Worm (Caenorhabditis elegans): ENCODE results near the gene ncs-1.
A peak's percentile ranks its signal among the peaks of the same experiment; 100 is the strongest.

The ncs-1 gene

DNA sequence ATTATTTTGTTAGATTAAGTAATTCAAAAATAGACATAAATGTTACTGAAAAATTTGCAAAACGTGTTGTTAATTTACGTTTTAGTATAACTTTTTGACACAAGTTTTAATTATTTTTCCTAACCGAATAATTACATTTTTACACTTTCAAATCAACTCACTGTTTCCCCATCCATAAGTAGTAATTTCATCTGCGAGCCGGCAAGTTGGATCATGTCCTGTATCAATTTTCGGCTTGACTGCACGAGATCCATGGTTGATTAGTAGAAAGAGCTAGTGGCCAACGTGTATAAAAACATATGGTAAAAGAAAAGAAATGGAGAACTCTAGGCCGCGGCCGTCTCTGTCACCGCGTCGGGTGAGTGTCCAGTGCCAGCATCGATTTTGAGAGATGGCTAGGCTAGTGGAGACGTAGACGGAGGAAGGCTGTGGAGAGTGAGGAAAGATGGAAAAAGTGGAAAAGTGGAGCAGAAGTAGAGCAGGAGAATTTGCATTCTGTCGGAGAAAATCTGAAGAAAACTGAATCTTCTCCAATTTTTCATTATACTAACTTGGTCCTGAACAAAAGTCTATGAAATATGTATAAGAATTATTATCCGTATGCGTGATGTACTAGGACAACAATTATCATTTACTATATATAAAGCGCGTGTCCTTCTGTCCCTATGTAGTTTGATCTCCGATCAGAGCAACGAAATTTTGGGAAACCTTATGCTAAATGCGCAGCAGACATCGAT lies 11.6 kb upstream of the ncs-1 start, which contains the start of gene vps-45:
Gene vps-45 (minus strand): TSS at position 350 of the 737 bp plus-strand sequence.
- peak; percentile 37 for TF ChIP-seq ham-2 (GFP tag; optimal IDR thresholded peaks at IDR 0.05)
- peak; percentile 44 for TF ChIP-seq ces-1 (GFP tag; optimal IDR thresholded peaks at IDR 0.05)
- peak; percentile 32 for TF ChIP-seq lsy-2 (tag; optimal IDR thresholded peaks at IDR 0.05)
- peak; percentile 8 for TF ChIP-seq unc-120 (tag; optimal IDR thresholded peaks at IDR 0.05; ENCODE audit: poor library complexity, severe bottlenecking)
- TF ChIP-seq flh-1 (GFP tag; optimal IDR thresholded peaks at IDR 0.05), result no peak
- peak; percentile 16 for TF ChIP-seq mls-2 (tag; optimal IDR thresholded peaks at IDR 0.05)
- peak; percentile 26 for TF ChIP-seq lin-32 (GFP tag; optimal IDR thresholded peaks at IDR 0.05)
- no peak for TF ChIP-seq pha-4 (tag; optimal IDR thresholded peaks at IDR 0.05)

DNA sequence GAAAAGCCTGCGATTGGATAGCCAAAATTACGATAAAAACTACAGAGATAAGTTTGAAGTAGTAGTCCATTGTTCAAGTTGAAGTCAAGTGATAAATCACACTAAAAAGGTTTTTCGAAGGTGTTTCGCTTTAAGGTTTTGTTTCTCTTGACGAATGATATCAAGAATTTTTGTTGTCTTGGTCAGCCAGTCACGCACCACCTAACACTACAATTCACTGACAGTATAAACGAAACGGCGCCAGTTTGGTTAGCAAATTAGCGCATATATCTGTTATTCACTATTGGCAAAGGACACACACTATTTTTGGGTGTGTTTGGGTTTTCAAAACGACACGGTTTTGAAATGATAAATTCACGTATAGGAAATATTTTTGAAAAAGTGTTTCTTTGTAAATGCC lies 7.0 kb upstream of the ncs-1 start, which contains the start of gene C44C1.6:
Gene C44C1.6 (minus strand): TSS at position 199 of the 400 bp plus-strand sequence.
- TF ChIP-seq unc-39 (tag; optimal IDR thresholded peaks at IDR 0.05) (no peak), lin-13 (tag; optimal IDR thresholded peaks at IDR 0.05) (no peak), blmp-1 (tag; optimal IDR thresholded peaks at IDR 0.05) (no peak), nhr-76 (tag; optimal IDR thresholded peaks at IDR 0.05) (no peak), M03D4.4 (tag; optimal IDR thresholded peaks at IDR 0.05) (no peak), ceh-39 (tag; optimal IDR thresholded peaks at IDR 0.05) (no peak), ces-1 (GFP tag; optimal IDR thresholded peaks at IDR 0.05) (no peak), bed-3 (GFP tag; optimal IDR thresholded peaks at IDR 0.05) (no peak), lin-32 (GFP tag; optimal IDR thresholded peaks at IDR 0.05) (no peak), unc-120 (tag; optimal IDR thresholded peaks at IDR 0.05; ENCODE audit: poor library complexity, severe bottlenecking) (no peak), nhr-2 (tag; optimal IDR thresholded peaks at IDR 0.05) (no peak), ceh-43 (GFP tag; optimal IDR thresholded peaks at IDR 0.05) (no peak), mls-2 (tag; optimal IDR thresholded peaks at IDR 0.05) (no peak), ham-2 (GFP tag; optimal IDR thresholded peaks at IDR 0.05) (no peak), sptf-1 (tag; optimal IDR thresholded peaks at IDR 0.05) (no peak), elt-1 (tag; optimal IDR thresholded peaks at IDR 0.05; ENCODE audit: borderline replicate concordance, insufficient read depth) (no peak), flh-1 (GFP tag; optimal IDR thresholded peaks at IDR 0.05) (no peak)

DNA sequence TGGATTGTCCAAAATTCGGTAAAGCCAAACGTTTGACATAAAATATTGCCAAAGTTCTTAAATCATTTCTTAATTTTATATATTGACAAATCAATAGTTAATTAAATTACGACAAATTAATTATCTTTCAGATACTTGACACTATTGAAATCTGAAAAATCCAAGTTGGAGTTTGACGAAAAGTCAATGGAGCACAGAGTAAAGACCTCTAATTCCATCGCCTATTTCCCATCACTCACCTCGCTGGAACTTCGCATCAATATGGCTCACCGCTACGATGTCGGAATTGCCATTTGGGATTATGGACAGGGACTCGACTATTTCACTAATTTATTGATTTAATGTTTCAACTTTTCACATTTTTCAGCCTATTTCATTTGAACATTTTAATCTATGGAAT lies 2.9 kb downstream of the ncs-1 start:
- TF ChIP-seq nhr-28 (tag; optimal IDR thresholded peaks at IDR 0.05), result no peak
- no peak for TF ChIP-seq tbx-8 (GFP tag; optimal IDR thresholded peaks at IDR 0.05)
- TF ChIP-seq mep-1 (tag; optimal IDR thresholded peaks at IDR 0.05), result no peak

DNA sequence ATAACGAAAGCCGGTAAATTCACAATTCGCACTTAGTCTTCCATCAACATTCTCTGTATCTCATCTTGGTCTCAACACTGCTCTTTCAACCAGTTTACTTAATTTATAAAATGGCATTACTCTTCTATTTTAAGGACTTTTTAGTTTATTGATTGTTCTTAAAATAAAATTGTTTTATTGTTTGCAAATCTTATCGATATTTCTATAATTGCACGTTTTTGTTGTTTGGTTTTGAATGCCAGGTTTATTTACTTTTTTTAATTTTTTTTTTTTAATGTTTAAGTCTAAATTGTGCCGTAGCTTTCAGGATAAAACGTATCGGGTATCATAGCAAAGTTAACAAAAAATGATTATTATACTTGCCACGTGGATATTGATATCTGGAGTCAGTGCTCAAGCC lies 5.5 kb downstream of the ncs-1 start, which contains the start of gene chil-10:
Gene chil-10 (plus strand): TSS at position 301 of the 400 bp plus-strand sequence.
- TF ChIP-seq ceh-43 (GFP tag; optimal IDR thresholded peaks at IDR 0.05) (no peak), nhr-76 (tag; optimal IDR thresholded peaks at IDR 0.05) (no peak), blmp-1 (tag; optimal IDR thresholded peaks at IDR 0.05) (no peak), drap-1 (GFP tag; optimal IDR thresholded peaks at IDR 0.05) (no peak), nhr-28 (tag; optimal IDR thresholded peaks at IDR 0.05) (no peak)

DNA sequence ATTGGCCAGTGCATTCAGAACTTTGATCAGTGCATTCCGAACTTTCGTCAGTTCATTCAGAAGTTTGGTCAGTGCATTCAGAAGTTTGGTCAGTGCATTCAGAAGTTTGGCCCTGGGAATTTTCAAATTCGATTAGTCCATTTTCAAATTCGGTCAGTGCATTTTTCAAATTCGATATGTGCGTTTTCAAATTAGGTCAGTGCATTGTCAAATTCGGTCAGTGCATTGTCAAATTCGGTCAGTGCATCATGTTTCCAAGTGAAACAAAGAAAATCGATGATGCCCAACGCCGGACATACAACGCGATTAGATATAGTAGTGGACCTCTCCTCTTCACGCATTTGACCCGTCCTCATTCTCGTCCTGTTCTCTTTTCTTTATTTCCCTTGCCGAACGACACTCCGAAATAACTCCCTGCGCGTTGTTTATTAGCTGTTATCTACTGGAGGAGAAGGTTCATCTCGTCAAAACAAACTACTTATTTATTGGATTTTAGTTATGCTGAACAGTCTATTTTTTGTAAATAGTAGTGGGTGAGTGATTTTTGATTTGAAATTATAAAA lies 8.5 kb downstream of the ncs-1 start, which contains the start of gene apm-3:
Gene apm-3 (plus strand): TSS at position 477 of the 563 bp plus-strand sequence.
- TF ChIP-seq lsy-2 (tag; optimal IDR thresholded peaks at IDR 0.05), result peak; percentile 6
- TF ChIP-seq tbx-8 (GFP tag; optimal IDR thresholded peaks at IDR 0.05), result no peak
- TF ChIP-seq ces-1 (GFP tag; optimal IDR thresholded peaks at IDR 0.05), result peak; percentile 82
- TF ChIP-seq lin-13 (tag; optimal IDR thresholded peaks at IDR 0.05), result peak; percentile 12
- peak; percentile 5 for TF ChIP-seq nhr-2 (tag; optimal IDR thresholded peaks at IDR 0.05)
- no peak for TF ChIP-seq zip-8 (tag; optimal IDR thresholded peaks at IDR 0.05)
- peak; percentile 51 for TF ChIP-seq mep-1 (tag; optimal IDR thresholded peaks at IDR 0.05)
- TF ChIP-seq unc-62 (GFP tag; optimal IDR thresholded peaks at IDR 0.05), result peak; percentile 3

DNA sequence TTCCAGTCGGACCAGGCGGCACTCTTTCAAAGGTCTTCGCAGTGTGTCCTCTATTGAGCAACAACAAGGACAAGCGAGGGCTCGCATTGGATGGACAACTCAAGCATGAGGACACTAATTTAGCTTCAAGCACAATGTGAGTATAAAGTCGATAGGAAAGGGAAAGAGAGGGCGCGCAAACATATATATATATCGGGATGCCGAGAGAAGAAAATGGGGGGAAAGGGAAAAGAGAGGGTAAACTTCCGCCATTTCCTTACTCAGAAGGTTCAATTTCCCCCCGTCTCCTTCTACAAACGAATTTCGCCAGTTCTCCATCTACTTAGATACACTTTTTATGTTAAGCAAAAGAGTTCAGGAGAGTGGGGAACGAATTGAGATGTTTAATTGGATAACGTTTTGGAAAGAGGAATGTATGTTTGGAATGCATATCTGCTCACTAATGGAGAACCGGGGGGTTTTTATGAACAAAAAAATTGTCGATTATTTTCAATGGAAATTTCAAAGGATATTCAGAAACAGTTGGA lies 10.5 kb downstream of the ncs-1 start:
- TF ChIP-seq M03D4.4 (tag; optimal IDR thresholded peaks at IDR 0.05), result no peak
- no peak for TF ChIP-seq lin-32 (GFP tag; optimal IDR thresholded peaks at IDR 0.05)
- TF ChIP-seq ztf-11 (tag; optimal IDR thresholded peaks at IDR 0.05), result no peak
- no peak for TF ChIP-seq mab-5 (tag; optimal IDR thresholded peaks at IDR 0.05)
- no peak for TF ChIP-seq snpc-4 (tag; optimal IDR thresholded peaks at IDR 0.05)
- no peak for TF ChIP-seq elt-1 (tag; optimal IDR thresholded peaks at IDR 0.05; ENCODE audit: borderline replicate concordance, insufficient read depth)
- no peak for TF ChIP-seq lin-13 (tag; optimal IDR thresholded peaks at IDR 0.05)
- TF ChIP-seq mep-1 (tag; optimal IDR thresholded peaks at IDR 0.05), result no peak
- no peak for TF ChIP-seq pha-4 (tag; optimal IDR thresholded peaks at IDR 0.05)
- TF ChIP-seq cnd-1 (tag; optimal IDR thresholded peaks at IDR 0.05), result no peak
- peak; percentile 52 for TF ChIP-seq ces-1 (GFP tag; optimal IDR thresholded peaks at IDR 0.05)
- peak; percentile 33 for TF ChIP-seq mls-2 (tag; optimal IDR thresholded peaks at IDR 0.05)

Measured in whole organism, mixed stage, embryonic.